Fruit fly (Drosophila melanogaster) whole organism: Measurements from ENCODE around the gene Cht10.

Experiments used
- CG8478 ChIP-seq: fragments of >200 bp; optimal IDR thresholded peaks from 2 replicates; lab custom pipeline; 2018; ENCODE audit warnings: inconsistent platforms
- Dll ChIP-seq: fragments of >200 bp; optimal IDR thresholded peaks from 2 replicates; lab custom pipeline; 2017
- EcR ChIP-seq, 2 experiments: fragments of >200 bp; optimal IDR thresholded peaks; 2 replicates each; lab custom pipeline; 2017; ENCODE audit warnings: missing biosample characterization in 2 of 2, missing genetic modification characterization in 2 of 2, missing genetic modification reagents in 2 of 2
- pan ChIP-seq: fragments of >200 bp; optimal IDR thresholded peaks from 2 replicates; lab custom pipeline; 2017
- psq ChIP-seq: fragments of >200 bp; optimal IDR thresholded peaks from 2 replicates; lab custom pipeline; 2017
- usp ChIP-seq: fragments of >200 bp; optimal IDR thresholded peaks from 2 replicates; lab custom pipeline; 2017; ENCODE audit warnings: missing biosample characterization, missing genetic modification characterization, mixed read lengths

DNA sequence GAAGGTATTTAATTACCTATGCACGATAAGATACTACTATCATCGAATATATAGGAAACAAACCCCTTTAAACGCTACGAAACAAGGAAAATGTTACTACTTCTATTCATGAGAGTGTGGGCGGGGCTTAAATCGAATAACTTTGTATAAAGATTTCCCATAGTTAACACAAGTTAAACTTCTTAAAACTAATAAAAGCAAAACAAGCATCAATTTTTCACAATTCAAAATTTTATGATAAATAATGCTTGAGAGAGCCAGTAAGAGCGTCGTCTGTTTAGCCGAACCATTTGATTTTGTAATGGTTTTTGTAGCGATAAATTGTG is 43.1 kb upstream of the Cht10 start:
- TF ChIP-seq CG8478 (no peak), pan (lab: Kevin White, UChicago) (no peak), EcR (GFP tag; optimal IDR thresholded peaks at IDR 0.05; lab: Kevin White, UChicago) (no peak), psq (lab: Kevin White, UChicago) (no peak), usp (no peak), Dll (lab: Kevin White, UChicago) (no peak)
